Worm (Caenorhabditis elegans): Measurements from ENCODE around the gene Y59H11AR.3.

Gene Y59H11AR.3

ce11 chrIV:8611886-8612542 lies 16.8 kb upstream of the Y59H11AR.3 start, which contains the start of the genes F42A9.17 and cyp-33E2:
Gene F42A9.17, minus strand, starts transcription at chrIV:8611936.
Gene cyp-33E2, plus strand, starts transcription at chrIV:8612334.
- TF ChIP-seq scrt-1 (GFP tag; IDR thresholded peaks at IDR 0.05) (no peak), hmbx-1 (tag; optimal IDR thresholded peaks at IDR 0.05) (no peak), hnd-1 (tag; optimal IDR thresholded peaks at IDR 0.05) (no peak), ama-1 (optimal IDR thresholded peaks at IDR 0.05) (no peak), tra-4 (tag; optimal IDR thresholded peaks at IDR 0.05) (no peak), B0310.2 (tag; optimal IDR thresholded peaks at IDR 0.05) (no peak), F13C5.2 (tag; optimal IDR thresholded peaks at IDR 0.05) (no peak), pes-1 (GFP tag; IDR thresholded peaks at IDR 0.05) (no peak), ceh-13 (GFP tag; optimal IDR thresholded peaks at IDR 0.05) (no peak), hmg-4 (GFP tag; optimal IDR thresholded peaks at IDR 0.05) (no peak), ets-7 (tag; optimal IDR thresholded peaks at IDR 0.05) (no peak), tbx-37 (GFP tag; conservative IDR thresholded peaks at IDR 0.05) (no peak), aly-1 (tag; optimal IDR thresholded peaks at IDR 0.05) (no peak), tbx-11 (GFP tag; IDR thresholded peaks at IDR 0.05) (no peak)

ce11 chrIV:8608934-8609333 lies 13.7 kb upstream of the Y59H11AR.3 start, which contains the start of gene F42A9.6:
Gene F42A9.6, plus strand, starts transcription at chrIV:8609234.
- TF ChIP-seq ceh-13 (GFP tag; optimal IDR thresholded peaks at IDR 0.05): no peak

- TF ChIP-seq scrt-1 (GFP tag; IDR thresholded peaks at IDR 0.05): no peak
These were observed 13.0 kb upstream of the Y59H11AR.3 start for ce11 chrIV:8608204-8608603.

ce11 chrIV:8605217-8605616 lies 10.0 kb upstream of the Y59H11AR.3 start:
- TF ChIP-seq hmg-4 (GFP tag; optimal IDR thresholded peaks at IDR 0.05) (no peak), ceh-36 (tag; optimal IDR thresholded peaks at IDR 0.05) (no peak), sea-1 (GFP tag; conservative IDR thresholded peaks at IDR 0.05) (no peak), aly-1 (tag; optimal IDR thresholded peaks at IDR 0.05) (no peak)

ce11 chrIV:8602877-8603276 lies 7.7 kb upstream of the Y59H11AR.3 start, which contains the start of gene Y59H11AR.10:
Gene Y59H11AR.10, plus strand, starts transcription at chrIV:8603177.
- TF ChIP-seq ama-1 (optimal IDR thresholded peaks at IDR 0.05) (no peak), sea-1 (GFP tag; conservative IDR thresholded peaks at IDR 0.05) (no peak), hmbx-1 (tag; optimal IDR thresholded peaks at IDR 0.05) (no peak), aly-1 (tag; optimal IDR thresholded peaks at IDR 0.05) (no peak)

DNA sequence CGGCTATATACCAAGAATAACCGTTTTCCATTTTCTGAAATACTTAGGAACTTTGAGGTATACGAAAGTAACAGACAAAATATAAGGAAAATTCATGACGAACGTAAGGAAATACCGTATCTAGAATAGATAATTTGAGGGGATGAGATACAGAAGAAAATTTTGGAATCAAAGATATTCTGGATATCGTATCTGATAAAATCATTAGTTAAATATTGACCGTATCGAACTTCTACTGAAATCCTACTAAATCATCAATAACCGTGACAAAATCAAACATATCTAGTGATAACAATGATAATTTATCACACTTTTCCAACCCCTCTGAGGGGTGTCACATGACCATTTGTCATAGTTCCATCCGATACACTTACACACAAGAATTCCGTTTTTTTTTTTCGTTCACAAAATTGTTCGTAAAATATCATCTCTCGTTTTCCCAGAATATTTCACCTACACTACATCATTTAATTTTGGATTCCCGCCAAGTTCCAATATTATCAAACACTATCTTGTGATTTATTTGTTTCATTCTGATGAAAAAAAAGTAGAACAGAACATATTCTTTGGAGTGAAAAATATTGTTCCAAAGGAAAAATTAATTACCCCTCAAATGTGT lies 5.6 kb upstream of the Y59H11AR.3 start, which contains the start of gene Y59H11AR.4:
Gene Y59H11AR.4 (minus strand): TSS at position 51 of the 619 bp plus-strand sequence.
- no peak for TF ChIP-seq scrt-1 (GFP tag; IDR thresholded peaks at IDR 0.05)
- no peak for TF ChIP-seq B0310.2 (tag; optimal IDR thresholded peaks at IDR 0.05)
- TF ChIP-seq hmbx-1 (tag; optimal IDR thresholded peaks at IDR 0.05): no peak
- TF ChIP-seq tbx-37 (GFP tag; conservative IDR thresholded peaks at IDR 0.05): no peak
- no peak for TF ChIP-seq tra-4 (tag; optimal IDR thresholded peaks at IDR 0.05)

- TF ChIP-seq sea-1 (GFP tag; conservative IDR thresholded peaks at IDR 0.05) (no peak), pes-1 (GFP tag; IDR thresholded peaks at IDR 0.05) (no peak), aly-1 (tag; optimal IDR thresholded peaks at IDR 0.05) (no peak)
These were observed 2.3 kb upstream of the Y59H11AR.3 start for ce11 chrIV:8597504-8597903.

DNA sequence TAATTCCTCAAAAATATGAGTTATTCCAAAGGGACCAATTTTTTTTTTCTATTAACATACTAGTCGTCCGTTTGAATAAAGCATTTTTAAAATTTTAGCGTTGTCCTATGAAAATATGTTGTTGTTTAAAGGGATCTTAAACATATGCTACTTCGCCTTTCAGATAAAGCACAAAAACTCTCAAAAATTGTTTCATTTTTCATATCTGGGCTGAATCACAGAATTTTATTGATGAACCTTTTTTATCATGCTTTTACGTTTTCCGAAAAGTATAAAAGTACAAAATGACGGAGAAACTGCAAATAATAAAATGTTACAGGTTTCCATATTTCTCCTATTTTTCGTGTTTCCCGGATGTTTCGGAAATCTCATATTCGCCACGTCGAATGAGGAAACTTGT lies 550 bp upstream of the Y59H11AR.3 start, which contains the start of gene clec-181:
Gene clec-181 (plus strand): TSS at position 301 of the 400 bp plus-strand sequence.
- TF ChIP-seq pes-1 (GFP tag; IDR thresholded peaks at IDR 0.05) (no peak), tbx-11 (GFP tag; IDR thresholded peaks at IDR 0.05) (no peak), hmg-4 (GFP tag; optimal IDR thresholded peaks at IDR 0.05) (no peak), ama-1 (optimal IDR thresholded peaks at IDR 0.05) (no peak), ceh-13 (GFP tag; optimal IDR thresholded peaks at IDR 0.05) (no peak)

DNA sequence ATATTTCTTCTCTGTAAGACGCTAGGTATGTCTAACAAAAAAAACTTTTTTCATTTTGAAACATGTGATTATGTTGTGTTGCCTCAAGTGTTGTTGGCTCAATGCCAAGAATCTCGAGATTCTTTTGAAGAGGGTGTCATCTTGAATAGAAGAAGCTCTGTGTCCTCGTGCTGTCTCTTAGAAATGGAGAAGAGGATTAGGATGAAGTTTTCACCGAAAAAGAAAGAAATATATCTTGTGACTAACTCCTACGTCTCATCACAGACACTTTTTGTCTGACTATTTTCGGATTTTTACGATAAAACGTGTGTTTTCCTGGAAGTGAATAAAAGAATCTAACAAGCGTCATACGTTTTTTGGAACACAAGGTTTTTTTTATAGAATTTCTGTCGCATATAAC lies 7.6 kb downstream of the Y59H11AR.3 start:
- TF ChIP-seq ets-7 (tag; optimal IDR thresholded peaks at IDR 0.05) (no peak), tbx-11 (GFP tag; IDR thresholded peaks at IDR 0.05) (no peak), aly-1 (tag; optimal IDR thresholded peaks at IDR 0.05) (no peak), F13C5.2 (tag; optimal IDR thresholded peaks at IDR 0.05) (no peak), ceh-13 (GFP tag; optimal IDR thresholded peaks at IDR 0.05) (no peak), flt-1 (GFP tag; IDR thresholded peaks at IDR 0.05) (no peak)

- TF ChIP-seq scrt-1 (GFP tag; IDR thresholded peaks at IDR 0.05) (no peak), sea-1 (GFP tag; conservative IDR thresholded peaks at IDR 0.05) (no peak), F13C5.2 (tag; optimal IDR thresholded peaks at IDR 0.05) (no peak), B0310.2 (tag; optimal IDR thresholded peaks at IDR 0.05) (no peak)
These were observed 8.2 kb downstream of the Y59H11AR.3 start for ce11 chrIV:8587057-8587456.

Data from whole organism, early embryonic.